Worm (Caenorhabditis elegans) whole organism, L3 larva: ENCODE results near the gene T06D4.1.

ENCODE experiments used
- R02D3.7 ChIP-seq: fragments of 150-350 bp; optimal IDR thresholded peaks from 2 replicates; lab custom pipeline; 2014; ENCODE audit warnings: missing biosample characterization, missing genetic modification characterization
- ama-1 ChIP-seq: fragments of 150-350 bp; optimal IDR thresholded peaks from 2 replicates; lab custom pipeline; 2018
- ceh-28 ChIP-seq: fragments of 150-350 bp; optimal IDR thresholded peaks from 2 replicates; lab custom pipeline; 2014; ENCODE audit warnings: missing biosample characterization, missing genetic modification reagents, missing genetic modification characterization
- ceh-82 ChIP-seq: fragments of 150-350 bp; optimal IDR thresholded peaks from 2 replicates; lab custom pipeline; 2014; ENCODE audit warnings: missing biosample characterization, missing genetic modification characterization
- ceh-9 ChIP-seq: sonication (generic microtip); optimal IDR thresholded peaks from 2 replicates; lab custom pipeline; 2018; ENCODE audit warnings: missing biosample characterization, missing genetic modification characterization
- daf-12 ChIP-seq: fragments of 150-350 bp; optimal IDR thresholded peaks from 2 replicates; lab custom pipeline; 2014; ENCODE audit warnings: missing biosample characterization, missing genetic modification reagents, missing genetic modification characterization
- egl-27 ChIP-seq: sonication (generic microtip); optimal IDR thresholded peaks from 4 replicates; lab custom pipeline; 2017; ENCODE audit warnings: missing biosample characterization, missing genetic modification reagents, missing genetic modification characterization
- egl-5 ChIP-seq: fragments of 150-350 bp; optimal IDR thresholded peaks from 2 replicates; lab custom pipeline; 2017; ENCODE audit warnings: missing biosample characterization, missing genetic modification reagents, missing genetic modification characterization, inconsistent platforms
- elt-2 ChIP-seq: sonication (generic microtip); optimal IDR thresholded peaks from 2 replicates; lab custom pipeline; 2016; ENCODE audit warnings: missing genetic modification reagents, mild to moderate bottlenecking, missing genetic modification characterization, missing compliant biosample characterization
- elt-3 ChIP-seq, 3 experiments: fragments of 150-350 bp in 1 of 3; sonication (generic microtip) in 2 of 3; optimal IDR thresholded peaks; 2 replicates in 2 of 3; 4 replicates in 1 of 3; lab custom pipeline; 2014 to 2017; ENCODE audit warnings: missing biosample characterization in 3 of 3, missing genetic modification characterization in 3 of 3
- eor-1 ChIP-seq, 2 experiments: fragments of 150-350 bp; optimal IDR thresholded peaks; 2 replicates each; lab custom pipeline; 2014 to 2018; ENCODE audit warnings: missing biosample characterization in 2 of 2, missing genetic modification characterization in 2 of 2
- fkh-2 ChIP-seq: fragments of 150-350 bp; optimal IDR thresholded peaks from 2 replicates; lab custom pipeline; 2014; ENCODE audit warnings: missing biosample characterization, missing genetic modification reagents, missing genetic modification characterization
- hmg-11 ChIP-seq: sonication (generic microtip); optimal IDR thresholded peaks from 2 replicates; lab custom pipeline; 2016; ENCODE audit warnings: missing genetic modification characterization, missing compliant biosample characterization
- jun-1 ChIP-seq: fragments of 150-350 bp; optimal IDR thresholded peaks from 2 replicates; lab custom pipeline; 2014; ENCODE audit warnings: missing biosample characterization, missing genetic modification reagents, missing genetic modification characterization
- lin-15B ChIP-seq: fragments of 150-350 bp; optimal IDR thresholded peaks from 2 replicates; lab custom pipeline; 2014; ENCODE audit warnings: missing biosample characterization, missing genetic modification characterization
- lsy-12 ChIP-seq: sonication (generic microtip); optimal IDR thresholded peaks from 2 replicates; lab custom pipeline; 2016; ENCODE audit warnings: mild to moderate bottlenecking, missing genetic modification characterization, missing compliant biosample characterization
- nfya-1 ChIP-seq: sonication (generic microtip); optimal IDR thresholded peaks from 2 replicates; lab custom pipeline; 2017; ENCODE audit warnings: missing genetic modification characterization, mild to moderate bottlenecking, missing compliant biosample characterization, antibody characterized with exemption, moderate library complexity; ENCODE audit not compliant: insufficient read depth
- nhr-11 ChIP-seq: fragments of 150-350 bp; optimal IDR thresholded peaks from 2 replicates; lab custom pipeline; 2014; ENCODE audit warnings: missing biosample characterization, missing genetic modification characterization
- nhr-12 ChIP-seq: fragments of 150-350 bp; optimal IDR thresholded peaks from 2 replicates; lab custom pipeline; 2014; ENCODE audit warnings: missing biosample characterization, missing genetic modification characterization
- nhr-23 ChIP-seq: fragments of 150-350 bp; optimal IDR thresholded peaks from 2 replicates; lab custom pipeline; 2014; ENCODE audit warnings: missing biosample characterization, missing genetic modification reagents, missing genetic modification characterization
- nhr-237 ChIP-seq: fragments of 150-350 bp; optimal IDR thresholded peaks from 2 replicates; lab custom pipeline; 2014; ENCODE audit warnings: missing biosample characterization, missing genetic modification characterization
- nhr-25 ChIP-seq: sonication (generic microtip); optimal IDR thresholded peaks from 2 replicates; lab custom pipeline; 2017; ENCODE audit warnings: missing biosample characterization, missing genetic modification characterization
- nhr-28 ChIP-seq: fragments of 150-350 bp; optimal IDR thresholded peaks from 2 replicates; lab custom pipeline; 2014; ENCODE audit warnings: missing biosample characterization, missing genetic modification characterization
- nhr-43 ChIP-seq: sonication (generic microtip); optimal IDR thresholded peaks from 2 replicates; lab custom pipeline; 2016; ENCODE audit warnings: mild to moderate bottlenecking, missing genetic modification characterization, missing compliant biosample characterization; ENCODE audit not compliant: poor library complexity, severe bottlenecking
- nhr-67 ChIP-seq: fragments of 150-350 bp; optimal IDR thresholded peaks from 2 replicates; lab custom pipeline; 2014; ENCODE audit warnings: missing biosample characterization, missing genetic modification characterization
- nhr-77 ChIP-seq: fragments of 150-350 bp; optimal IDR thresholded peaks from 2 replicates; lab custom pipeline; 2014; ENCODE audit warnings: missing biosample characterization, missing genetic modification characterization
- pha-4 ChIP-seq: fragments of 150-350 bp; optimal IDR thresholded peaks from 2 replicates; lab custom pipeline; 2014; ENCODE audit warnings: missing biosample characterization, missing genetic modification reagents, missing genetic modification characterization
- pqm-1 ChIP-seq: fragments of 150-350 bp; optimal IDR thresholded peaks from 2 replicates; lab custom pipeline; 2017; ENCODE audit warnings: missing biosample characterization, missing genetic modification characterization, inconsistent platforms
- sea-2 ChIP-seq: fragments of 150-350 bp; sonication (generic microtip); optimal IDR thresholded peaks from 4 replicates; lab custom pipeline; 2014; ENCODE audit warnings: missing biosample characterization, missing genetic modification reagents, missing genetic modification characterization
- snpc-4 ChIP-seq: fragments of 150-350 bp; optimal IDR thresholded peaks from 2 replicates; lab custom pipeline; 2014; ENCODE audit warnings: missing biosample characterization, missing genetic modification characterization
- unc-62 ChIP-seq: fragments of 150-350 bp; sonication (generic microtip); optimal IDR thresholded peaks from 4 replicates; lab custom pipeline; 2014; ENCODE audit warnings: missing biosample characterization, missing genetic modification reagents, missing genetic modification characterization
- zag-1 ChIP-seq: fragments of 150-350 bp; optimal IDR thresholded peaks from 2 replicates; lab custom pipeline; 2014; ENCODE audit warnings: missing biosample characterization, missing genetic modification characterization
- ztf-4 ChIP-seq: fragments of 150-350 bp; optimal IDR thresholded peaks from 2 replicates; lab custom pipeline; 2014; ENCODE audit warnings: missing biosample characterization, missing genetic modification characterization

The T06D4.1 gene

DNA sequence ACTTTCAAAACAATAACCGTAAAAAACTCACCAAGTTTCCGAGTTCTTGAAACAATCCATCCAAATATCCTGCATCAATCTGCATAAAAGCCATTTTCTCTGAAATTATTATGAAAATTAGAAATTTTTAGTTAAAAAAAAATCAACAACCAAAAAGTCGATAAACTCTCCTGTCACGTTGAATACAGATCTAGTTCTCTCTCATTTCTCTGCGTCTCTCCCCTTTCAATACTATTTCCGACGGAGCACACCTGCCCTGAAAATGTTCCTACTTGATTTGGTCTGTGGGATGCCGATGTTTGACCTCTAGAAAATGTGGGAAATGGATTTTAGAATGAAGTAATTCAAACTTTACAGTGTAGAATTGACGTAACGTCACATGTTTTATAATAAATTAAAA is 5.9 kb downstream of the T06D4.1 start, which contains the start of gene T06D4.6:
TSS of gene T06D4.6 (minus strand) at position 101 of the 400 bp plus-strand sequence.
- TF ChIP-seq nhr-23 (tag; lab: Kevin White, UChicago), result no peak
- TF ChIP-seq nhr-11 (tag; lab: Kevin White, UChicago), result no peak
- no peak for TF ChIP-seq ceh-82 (tag; lab: Kevin White, UChicago)
- no peak for TF ChIP-seq nhr-237 (tag; lab: Kevin White, UChicago)
- no peak for TF ChIP-seq jun-1 (tag; lab: Kevin White, UChicago)
- TF ChIP-seq nhr-43 (tag; lab: Kevin White, UChicago), result no peak
- no peak for TF ChIP-seq snpc-4
- TF ChIP-seq lin-15B, result no peak
- TF ChIP-seq lsy-12 (tag; lab: Kevin White, UChicago), result no peak

ce11 chrII:3395484-3395883 is 13.9 kb downstream of the T06D4.1 start, which contains the start of gene nep-20:
Gene nep-20, minus strand, starts transcription at chrII:3395584.
- no peak for TF ChIP-seq nhr-28 (tag; lab: Kevin White, UChicago)
- no peak for TF ChIP-seq elt-3 (tag; optimal IDR thresholded peaks at IDR 0.05; lab: Kevin White, UChicago)
- TF ChIP-seq nhr-67 (tag; lab: Kevin White, UChicago), result no peak
- no peak for TF ChIP-seq pha-4 (tag; lab: Kevin White, UChicago)
- no peak for TF ChIP-seq nfya-1 (tag; lab: Kevin White, UChicago)
- TF ChIP-seq egl-5 (tag; lab: Kevin White, UChicago), result no peak
- TF ChIP-seq sea-2, result no peak
- TF ChIP-seq hmg-11 (tag; lab: Kevin White, UChicago), result no peak
- TF ChIP-seq R02D3.7 (tag; lab: Kevin White, UChicago), result no peak
- TF ChIP-seq elt-2, result no peak
- TF ChIP-seq snpc-4, result no peak
- no peak for TF ChIP-seq ama-1 (lab: Kevin White, UChicago)
- no peak for TF ChIP-seq nhr-25 (tag; lab: Kevin White, UChicago)
- TF ChIP-seq nhr-12 (tag; lab: Kevin White, UChicago), result no peak
- TF ChIP-seq nhr-77, result no peak

DNA sequence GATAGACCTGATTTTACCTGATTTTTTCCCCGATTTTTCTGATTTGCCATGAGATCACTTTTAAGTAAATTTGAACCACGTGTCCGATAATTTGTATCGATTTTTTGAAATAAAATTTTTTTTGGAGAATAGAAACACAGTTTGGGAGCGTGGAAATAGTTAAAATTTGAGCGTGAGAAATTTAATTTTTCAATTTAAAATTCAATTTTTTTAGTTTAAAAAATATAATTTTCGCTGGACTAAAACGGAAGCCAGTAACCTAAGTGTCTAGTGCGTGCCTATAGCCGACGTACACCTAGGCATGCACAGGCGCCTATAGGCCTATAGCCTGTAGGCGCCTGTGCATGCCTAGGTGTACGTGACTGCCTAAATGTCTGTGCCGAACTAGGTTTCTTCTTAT is 17.6 kb downstream of the T06D4.1 start, which contains the start of gene nep-9:
TSS of gene nep-9 (minus strand) at position 101 of the 400 bp plus-strand sequence.
- TF ChIP-seq ztf-4, result no peak
- no peak for TF ChIP-seq pha-4 (tag; lab: Kevin White, UChicago)
- no peak for TF ChIP-seq egl-27 (tag; lab: Kevin White, UChicago)
- no peak for TF ChIP-seq ceh-9 (tag; lab: Kevin White, UChicago)
- no peak for TF ChIP-seq hmg-11 (tag; lab: Kevin White, UChicago)
- TF ChIP-seq unc-62 (GFP tag; lab: Kevin White, UChicago), result no peak
- no peak for TF ChIP-seq lin-15B
- TF ChIP-seq nhr-12 (tag; lab: Kevin White, UChicago), result no peak
- TF ChIP-seq zag-1 (tag; lab: Kevin White, UChicago), result no peak
- no peak for TF ChIP-seq fkh-2 (tag; lab: Kevin White, UChicago)
- no peak for TF ChIP-seq elt-2
- TF ChIP-seq ceh-28 (tag; lab: Kevin White, UChicago), result no peak
- TF ChIP-seq eor-1 (tag; optimal IDR thresholded peaks at IDR 0.05; lab: Kevin White, UChicago), result no peak
- no peak for TF ChIP-seq nhr-43 (tag; lab: Kevin White, UChicago)

- TF ChIP-seq zag-1 (tag; lab: Kevin White, UChicago) (no peak), snpc-4 (no peak), pqm-1 (no peak)
These were observed 21.2 kb downstream of the T06D4.1 start, which contains the start of gene nep-10 for ce11 chrII:3402854-3403253. Gene nep-10, minus strand, starts transcription at chrII:3402954.

ce11 chrII:3403535-3403934 is 21.9 kb downstream of the T06D4.1 start, which contains the start of gene nep-8:
Gene nep-8, plus strand, starts transcription at chrII:3403835.
- no peak for TF ChIP-seq ceh-28 (tag; lab: Kevin White, UChicago)
- TF ChIP-seq daf-12, result no peak
